Worm (Caenorhabditis elegans) whole organism, young adult: Measurements from ENCODE around the gene ZK328.6.

Experiments used
- B0336.3 ChIP-seq: fragments of 200-800 bp; sonication (Bioruptor generic); IDR thresholded peaks from 2 replicates; pipeline ENCODE4 v1.3.6; 2022; ENCODE audit warnings: missing genetic modification characterization, missing compliant biosample characterization
- F52B5.7 ChIP-seq: sonication (generic microtip); optimal IDR thresholded peaks from 2 replicates; lab custom pipeline; 2016; ENCODE audit warnings: mild to moderate bottlenecking, missing genetic modification characterization, missing compliant biosample characterization
- aptf-2 ChIP-seq: fragments of 200-800 bp; sonication (Bioruptor generic); conservative IDR thresholded peaks from 2 replicates; pipeline ENCODE4 v1.3.6; 2022; ENCODE audit warnings: missing genetic modification reagents, missing genetic modification characterization, missing compliant biosample characterization
- die-1 ChIP-seq: sonication (generic microtip); optimal IDR thresholded peaks from 2 replicates; lab custom pipeline; 2016; ENCODE audit warnings: missing genotype, mild to moderate bottlenecking, missing genetic modification characterization, missing compliant biosample characterization
- egl-44 ChIP-seq: fragments of 200-800 bp; sonication (Bioruptor generic); IDR thresholded peaks from 2 replicates; pipeline ENCODE4 v1.3.6; 2022; ENCODE audit warnings: missing genetic modification reagents, missing genetic modification characterization, missing compliant biosample characterization
- lin-40 ChIP-seq: sonication (generic microtip); optimal IDR thresholded peaks from 2 replicates; lab custom pipeline; 2016; ENCODE audit warnings: missing genetic modification characterization, mild to moderate bottlenecking, missing compliant biosample characterization, missing genotype, missing genetic modification reagents
- madf-10 ChIP-seq: sonication (generic microtip); optimal IDR thresholded peaks from 2 replicates; lab custom pipeline; 2016; ENCODE audit warnings: mild to moderate bottlenecking, missing genetic modification characterization, missing compliant biosample characterization
- nhr-179 ChIP-seq: sonication (generic microtip); optimal IDR thresholded peaks from 2 replicates; lab custom pipeline; 2016; ENCODE audit warnings: mild to moderate bottlenecking, missing genetic modification characterization, missing compliant biosample characterization
- nhr-80 ChIP-seq: sonication (generic microtip); optimal IDR thresholded peaks from 2 replicates; lab custom pipeline; 2016; ENCODE audit warnings: missing genetic modification characterization, missing compliant biosample characterization
- pbrm-1 ChIP-seq: fragments of 200-800 bp; sonication (Bioruptor generic); IDR thresholded peaks from 2 replicates; pipeline ENCODE4 v1.3.6; 2022; ENCODE audit warnings: missing genetic modification reagents, missing genetic modification characterization, missing compliant biosample characterization
- repo-1 ChIP-seq: sonication (generic microtip); optimal IDR thresholded peaks from 2 replicates; lab custom pipeline; 2017; ENCODE audit warnings: mild to moderate bottlenecking, missing genetic modification characterization, missing compliant biosample characterization
- unc-62 ChIP-seq: fragments of 150-350 bp; optimal IDR thresholded peaks from 2 replicates; lab custom pipeline; 2014; ENCODE audit warnings: missing biosample characterization, missing genetic modification reagents, missing genetic modification characterization
- ztf-22 ChIP-seq: fragments of 200-800 bp; sonication (Bioruptor generic); optimal IDR thresholded peaks from 2 replicates; lab custom pipeline; 2018; ENCODE audit warnings: mild to moderate bottlenecking, missing genetic modification characterization, moderate library complexity, missing compliant biosample characterization
- ztf-28 ChIP-seq: fragments of 200-800 bp; sonication (Bioruptor generic); IDR thresholded peaks from 2 replicates; pipeline ENCODE4 v1.3.6; 2022; ENCODE audit warnings: missing genetic modification reagents, missing genetic modification characterization, missing compliant biosample characterization

DNA sequence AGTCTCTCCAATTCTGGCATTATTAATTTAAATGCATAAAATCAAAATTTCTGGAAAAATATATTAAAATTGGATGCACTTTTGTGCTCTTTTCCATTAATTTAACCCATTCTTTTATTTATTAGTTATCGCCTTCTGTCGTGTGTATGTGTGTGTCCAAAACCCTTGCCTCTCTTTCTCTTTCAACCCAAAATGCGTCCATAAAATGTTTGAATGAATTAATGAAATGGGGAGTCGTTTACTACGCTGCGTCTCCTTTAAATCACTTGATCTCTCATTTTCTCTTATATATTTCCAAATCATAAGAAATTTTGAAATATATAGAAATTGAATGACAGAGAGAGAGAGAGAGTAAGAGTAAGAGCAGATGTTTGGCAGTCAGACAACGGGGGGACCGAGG lies 47.6 kb upstream of the ZK328.6 start:
- TF ChIP-seq die-1 (tag; lab: Kevin White, UChicago) (no peak), ztf-22 (GFP tag; lab: Kevin White, UChicago) (no peak), B0336.3 (GFP tag; lab: Robert Waterston, UW) (no peak), ztf-28 (GFP tag; lab: Robert Waterston, UW) (no peak), repo-1 (tag; lab: Kevin White, UChicago) (no peak), aptf-2 (GFP tag; lab: Robert Waterston, UW) (no peak), nhr-80 (tag; lab: Kevin White, UChicago) (no peak), F52B5.7 (no peak), egl-44 (no peak), lin-40 (tag; lab: Kevin White, UChicago) (no peak), nhr-179 (tag; lab: Kevin White, UChicago) (no peak), unc-62 (GFP tag; lab: Kevin White, UChicago) (no peak), madf-10 (tag; lab: Kevin White, UChicago) (no peak), pbrm-1 (no peak)
